Fruit fly (Drosophila melanogaster) whole organism, embryonic: ENCODE data around the gene CG32259.
A peak's percentile ranks its signal among the peaks of the same experiment; 100 is the strongest.

ENCODE experiments used
- Atf-2 ChIP-seq: fragments of 200-800 bp; sonication (Bioruptor generic); optimal IDR thresholded peaks from 2 replicates; lab custom pipeline; 2016; ENCODE audit warnings: missing biosample characterization, missing genetic modification characterization
- CG1233 ChIP-seq: fragments of 200-800 bp; sonication (Bioruptor generic); optimal IDR thresholded peaks from 4 replicates; lab custom pipeline; 2018; ENCODE audit warnings: missing biosample characterization, mild to moderate bottlenecking, missing genetic modification characterization
- CG13894 ChIP-seq: fragments of 200-800 bp; sonication (Bioruptor generic); optimal IDR thresholded peaks from 3 replicates; lab custom pipeline; 2018; ENCODE audit warnings: missing biosample characterization, mild to moderate bottlenecking, missing genetic modification characterization, moderate library complexity
- CG14710 ChIP-seq: fragments of 200-800 bp; sonication (Bioruptor generic); optimal IDR thresholded peaks from 3 replicates; lab custom pipeline; 2019; ENCODE audit warnings: missing biosample characterization, mild to moderate bottlenecking, missing genetic modification characterization, moderate library complexity
- CG1602 ChIP-seq: fragments of 200-800 bp; sonication (Bioruptor generic); optimal IDR thresholded peaks from 3 replicates; lab custom pipeline; 2016; ENCODE audit warnings: missing biosample characterization, missing genetic modification characterization
- CG16779 ChIP-seq: fragments of 200-800 bp; sonication (Bioruptor generic); IDR thresholded peaks from 2 replicates; pipeline ENCODE4 v1.3.6; 2022; ENCODE audit warnings: missing biosample characterization, missing genetic modification characterization
- CG17568 ChIP-seq: fragments of 200-800 bp; sonication (Bioruptor generic); optimal IDR thresholded peaks from 2 replicates; lab custom pipeline; 2018; ENCODE audit warnings: missing biosample characterization, mild to moderate bottlenecking, missing genetic modification characterization, moderate library complexity
- CG17829 ChIP-seq: fragments of 200-800 bp; optimal IDR thresholded peaks from 2 replicates; lab custom pipeline; 2019; ENCODE audit warnings: missing biosample characterization, mild to moderate bottlenecking, missing genetic modification characterization, moderate library complexity
- CG2875 ChIP-seq: fragments of 200-800 bp; sonication (Bioruptor generic); optimal IDR thresholded peaks from 2 replicates; lab custom pipeline; 2017; ENCODE audit warnings: missing biosample characterization, mild to moderate bottlenecking, missing genetic modification characterization, missing genetic modification reagents
- CG30431 ChIP-seq: fragments of 200-800 bp; sonication (Bioruptor generic); optimal IDR thresholded peaks from 2 replicates; lab custom pipeline; 2017; ENCODE audit warnings: missing biosample characterization, missing genetic modification characterization
- CG32767 ChIP-seq: fragments of 200-800 bp; sonication (Bioruptor generic); IDR thresholded peaks from 2 replicates; pipeline ENCODE4 v1.3.6; 2022; ENCODE audit warnings: missing biosample characterization, missing genetic modification characterization
- CG33213 ChIP-seq: fragments of 200-800 bp; sonication (Bioruptor generic); optimal IDR thresholded peaks from 3 replicates; lab custom pipeline; 2016; ENCODE audit warnings: missing biosample characterization, missing genetic modification characterization
- CG3847 ChIP-seq: fragments of 200-800 bp; sonication (Bioruptor generic); IDR thresholded peaks from 2 replicates; pipeline ENCODE4 v1.3.6; 2022; ENCODE audit warnings: missing biosample characterization, missing genetic modification characterization
- CG4707 ChIP-seq: fragments of 200-800 bp; sonication (Bioruptor generic); optimal IDR thresholded peaks from 2 replicates; lab custom pipeline; 2018; ENCODE audit warnings: missing biosample characterization, mild to moderate bottlenecking, missing genetic modification characterization, moderate library complexity
- CG8478 ChIP-seq: fragments of >200 bp; optimal IDR thresholded peaks from 2 replicates; lab custom pipeline; 2018
- CG9797 ChIP-seq: fragments of 200-800 bp; sonication (Bioruptor generic); optimal IDR thresholded peaks from 3 replicates; lab custom pipeline; 2018; ENCODE audit warnings: missing biosample characterization, mild to moderate bottlenecking, missing genetic modification characterization
- CkIIα-i1 ChIP-seq: fragments of 200-800 bp; sonication (Bioruptor generic); IDR thresholded peaks from 2 replicates; pipeline ENCODE4 v1.3.6; 2022; ENCODE audit warnings: missing biosample characterization, missing genetic modification characterization
- Dbx ChIP-seq: fragments of 200-800 bp; sonication (Bioruptor generic); IDR thresholded peaks from 3 replicates; pipeline ENCODE4 v1.3.6; 2022; ENCODE audit warnings: missing biosample characterization, missing genetic modification characterization
- Dp ChIP-seq: fragments of 200-800 bp; sonication (Bioruptor generic); optimal IDR thresholded peaks from 2 replicates; lab custom pipeline; 2018; ENCODE audit warnings: missing biosample characterization, mild to moderate bottlenecking, missing genetic modification characterization, moderate library complexity
- Drgx ChIP-seq: fragments of 200-800 bp; sonication (Bioruptor generic); IDR thresholded peaks from 2 replicates; pipeline ENCODE4 v1.3.6; 2022; ENCODE audit warnings: missing biosample characterization, missing genetic modification characterization
- E2f1 ChIP-seq: fragments of 200-800 bp; sonication (Bioruptor generic); IDR thresholded peaks from 2 replicates; pipeline ENCODE4 v1.3.6; 2022; ENCODE audit warnings: missing biosample characterization, missing genetic modification characterization
- E2f2 ChIP-seq: fragments of 200-800 bp; sonication (Bioruptor generic); IDR thresholded peaks from 2 replicates; pipeline ENCODE4 v1.3.6; 2022; ENCODE audit warnings: missing biosample characterization, missing genetic modification characterization
- ERR ChIP-seq: fragments of 200-800 bp; sonication (Bioruptor generic); optimal IDR thresholded peaks from 2 replicates; lab custom pipeline; 2016; ENCODE audit warnings: missing biosample characterization, missing genetic modification characterization
- MESR4 ChIP-seq: fragments of 200-800 bp; sonication (Bioruptor generic); optimal IDR thresholded peaks from 2 replicates; lab custom pipeline; 2018; ENCODE audit warnings: missing biosample characterization, mild to moderate bottlenecking, missing genetic modification characterization, moderate library complexity
- MTF-1 ChIP-seq: fragments of 200-800 bp; sonication (Bioruptor generic); optimal IDR thresholded peaks from 2 replicates; lab custom pipeline; 2018; ENCODE audit warnings: missing biosample characterization, mild to moderate bottlenecking, missing genetic modification characterization, borderline replicate concordance
- Pdp1 ChIP-seq, 2 experiments: fragments of 200-800 bp; sonication (Bioruptor generic); optimal IDR thresholded peaks; 3 replicates each; lab custom pipeline; 2016; ENCODE audit warnings: missing biosample characterization in 2 of 2, missing genetic modification characterization in 2 of 2, mild to moderate bottlenecking in 1 of 2, moderate library complexity in 1 of 2
- Stat92E ChIP-seq, 3 experiments: fragments of >200 bp in 2 of 3; fragments of 200-800 bp in 1 of 3; sonication (Bioruptor generic) in 1 of 3; optimal IDR thresholded peaks; 2 replicates each; lab custom pipeline; 2017 to 2019; ENCODE audit warnings: missing biosample characterization in 3 of 3, missing genetic modification characterization in 3 of 3, mild to moderate bottlenecking in 1 of 3, moderate library complexity in 1 of 3
- ac ChIP-seq: fragments of 200-800 bp; sonication (Bioruptor generic); optimal IDR thresholded peaks from 3 replicates; lab custom pipeline; 2017; ENCODE audit warnings: missing biosample characterization, mild to moderate bottlenecking, missing genetic modification characterization
- bab2 ChIP-seq: fragments of 200-800 bp; sonication (Bioruptor generic); optimal IDR thresholded peaks from 2 replicates; lab custom pipeline; 2016; ENCODE audit warnings: missing biosample characterization, missing genetic modification characterization
- br ChIP-seq: fragments of >200 bp; optimal IDR thresholded peaks from 2 replicates; lab custom pipeline; 2017
- chm ChIP-seq: fragments of 200-800 bp; sonication (Bioruptor generic); IDR thresholded peaks from 2 replicates; pipeline ENCODE4 v1.3.6; 2022; ENCODE audit warnings: missing biosample characterization, missing genetic modification characterization
- crc ChIP-seq: fragments of 200-800 bp; sonication (Bioruptor generic); optimal IDR thresholded peaks from 2 replicates; lab custom pipeline; 2016; ENCODE audit warnings: missing biosample characterization, missing genetic modification characterization
- emc ChIP-seq: fragments of 200-800 bp; sonication (Bioruptor generic); optimal IDR thresholded peaks from 2 replicates; lab custom pipeline; 2016; ENCODE audit warnings: missing biosample characterization, missing genetic modification characterization
- fd3F ChIP-seq: fragments of 200-800 bp; sonication (Bioruptor generic); optimal IDR thresholded peaks from 2 replicates; lab custom pipeline; 2018; ENCODE audit warnings: missing biosample characterization, mild to moderate bottlenecking, missing genetic modification characterization, moderate library complexity
- fd96Cb ChIP-seq: fragments of 200-800 bp; sonication (Bioruptor generic); optimal IDR thresholded peaks from 2 replicates; lab custom pipeline; 2018; ENCODE audit warnings: missing biosample characterization, mild to moderate bottlenecking, missing genetic modification characterization, moderate library complexity
- fru ChIP-seq: fragments of >200 bp; optimal IDR thresholded peaks from 2 replicates; lab custom pipeline; 2017
- gro ChIP-seq: fragments of 200-800 bp; sonication (Bioruptor generic); optimal IDR thresholded peaks from 2 replicates; lab custom pipeline; 2016; ENCODE audit warnings: missing biosample characterization, missing genetic modification characterization
- ind ChIP-seq: fragments of 200-800 bp; sonication (Bioruptor generic); optimal IDR thresholded peaks from 3 replicates; lab custom pipeline; 2016; ENCODE audit warnings: missing biosample characterization, missing genetic modification characterization
- ken ChIP-seq: fragments of 200-800 bp; sonication (Bioruptor generic); IDR thresholded peaks from 3 replicates; pipeline ENCODE4 v1.3.6; 2022; ENCODE audit warnings: missing biosample characterization, missing genetic modification characterization
- mirr ChIP-seq: fragments of 200-800 bp; sonication (Bioruptor generic); optimal IDR thresholded peaks from 3 replicates; lab custom pipeline; 2018; ENCODE audit warnings: missing biosample characterization, mild to moderate bottlenecking, missing genetic modification characterization
- nau ChIP-seq: fragments of 200-800 bp; sonication (Bioruptor generic); optimal IDR thresholded peaks from 3 replicates; lab custom pipeline; 2017; ENCODE audit warnings: missing biosample characterization, mild to moderate bottlenecking, missing genetic modification characterization, missing genetic modification reagents
- nom ChIP-seq: fragments of 200-800 bp; sonication (Bioruptor generic); optimal IDR thresholded peaks from 2 replicates; lab custom pipeline; 2017; ENCODE audit warnings: missing biosample characterization, missing genetic modification characterization, mild to moderate bottlenecking, moderate library complexity, missing genetic modification reagents
- pum ChIP-seq: fragments of 200-800 bp; sonication (Bioruptor generic); optimal IDR thresholded peaks from 2 replicates; lab custom pipeline; 2016; ENCODE audit warnings: missing biosample characterization, missing genetic modification characterization
- sens ChIP-seq: fragments of 200-800 bp; sonication (Bioruptor generic); peaks from one replicate; lab custom pipeline; 2016; ENCODE audit warnings: missing biosample characterization, missing genetic modification characterization
- seq ChIP-seq: fragments of 200-800 bp; sonication (Bioruptor generic); IDR thresholded peaks from 2 replicates; pipeline ENCODE4 v1.3.6; 2022; ENCODE audit warnings: missing biosample characterization, missing genetic modification characterization
- so ChIP-seq: fragments of 200-800 bp; sonication (Bioruptor generic); IDR thresholded peaks from 3 replicates; pipeline ENCODE4 v1.3.6; 2022; ENCODE audit warnings: missing biosample characterization, missing genetic modification characterization
- sr ChIP-seq: fragments of 200-800 bp; sonication (Bioruptor generic); IDR thresholded peaks from 3 replicates; pipeline ENCODE4 v1.3.6; 2022; ENCODE audit warnings: missing biosample characterization, missing genetic modification characterization
- stc ChIP-seq: fragments of 200-800 bp; sonication (Bioruptor generic); IDR thresholded peaks from 2 replicates; pipeline ENCODE4 v1.3.6; 2022; ENCODE audit warnings: missing biosample characterization, missing genetic modification characterization
- toy ChIP-seq: fragments of 200-800 bp; sonication (Bioruptor generic); IDR thresholded peaks from 2 replicates; pipeline ENCODE4 v1.3.6; 2022; ENCODE audit warnings: missing biosample characterization, missing genetic modification characterization
- trem ChIP-seq: fragments of 200-800 bp; optimal IDR thresholded peaks from 3 replicates; lab custom pipeline; 2019; ENCODE audit warnings: missing biosample characterization, mild to moderate bottlenecking, missing genetic modification characterization, moderate library complexity
- ttk ChIP-seq: fragments of 200-800 bp; sonication (Bioruptor generic); IDR thresholded peaks from 2 replicates; pipeline ENCODE4 v2.1.2; 2022; ENCODE audit warnings: missing biosample characterization, missing genetic modification characterization
- yki ChIP-seq: fragments of >200 bp; optimal IDR thresholded peaks from 3 replicates; lab custom pipeline; 2018

The CG32259 gene

dm6 chr3L:4040247-4040925, 28.8 kb upstream of the CG32259 start, which contains the start of the genes CG11593 and Rcd5 (continued):
- peak; percentile 80 for TF ChIP-seq ttk
- no peak for TF ChIP-seq CkIIα-i1 (GFP tag; lab: Robert Waterston, UW)
- TF ChIP-seq gro (GFP tag; lab: Kevin White, UChicago), result no peak
- peak; percentile 72 for TF ChIP-seq CG1602 (GFP tag; lab: Kevin White, UChicago)
- peak; percentile 80 for TF ChIP-seq CG32767
- TF ChIP-seq ERR (GFP tag; lab: Kevin White, UChicago), result no peak
- TF ChIP-seq CG14710 (tag; lab: Kevin White, UChicago), result peak; percentile 96
- peak; percentile 35 for TF ChIP-seq pum (GFP tag; lab: Kevin White, UChicago)
- peak; percentile 66 for TF ChIP-seq CG30431 (GFP tag; lab: Kevin White, UChicago)
- peak; percentile 87 for TF ChIP-seq CG9797 (GFP tag; lab: Kevin White, UChicago)
- peak; percentile 54; the same call in 1 of the 3 replicates for TF ChIP-seq sr (GFP tag; lab: Robert Waterston, UW)
- TF ChIP-seq so (GFP tag; lab: Robert Waterston, UW), result no peak
- peak; percentile 8 for TF ChIP-seq CG1233 (GFP tag; lab: Kevin White, UChicago)
- TF ChIP-seq br (lab: Kevin White, UChicago), result no peak
- TF ChIP-seq CG16779 (GFP tag; lab: Robert Waterston, UW), result no peak
- peak; percentile 42 for TF ChIP-seq bab2 (GFP tag; lab: Kevin White, UChicago)
- no peak for TF ChIP-seq Drgx (GFP tag; lab: Robert Waterston, UW)
- no peak for TF ChIP-seq emc (GFP tag; lab: Kevin White, UChicago)
- peak; percentile 39 for TF ChIP-seq Dp (GFP tag; lab: Kevin White, UChicago)
- no peak for TF ChIP-seq chm (GFP tag; lab: Robert Waterston, UW)
- peak; percentile 88 for TF ChIP-seq trem (tag; lab: Kevin White, UChicago)
- TF ChIP-seq MTF-1 (GFP tag; lab: Kevin White, UChicago), result no peak
- TF ChIP-seq CG8478 (lab: Kevin White, UChicago), result no peak
- peak; percentile 79 for TF ChIP-seq CG17829 (tag; lab: Kevin White, UChicago)
- TF ChIP-seq Stat92E (GFP tag; optimal IDR thresholded peaks at IDR 0.05; lab: Kevin White, UChicago), result no peak
- peak; percentile 72 for TF ChIP-seq ind (GFP tag; lab: Kevin White, UChicago)
- no peak for TF ChIP-seq fru (lab: Kevin White, UChicago)
- no peak for TF ChIP-seq CG17568
- no peak for TF ChIP-seq nom (GFP tag; lab: Kevin White, UChicago)
- TF ChIP-seq nau, result no peak
- peak; percentile 47 for TF ChIP-seq fd96Cb (tag; lab: Kevin White, UChicago)
- TF ChIP-seq MESR4 (GFP tag; lab: Kevin White, UChicago), result peak; percentile 98
- TF ChIP-seq crc, result no peak
- peak; percentile 86 for TF ChIP-seq ken (GFP tag; lab: Robert Waterston, UW)
- TF ChIP-seq Pdp1 (GFP tag; optimal IDR thresholded peaks at IDR 0.05; lab: Kevin White, UChicago), result peak; percentile 36 to 50
- peak; percentile 67; the same call in 1 of the 2 replicates for TF ChIP-seq stc (GFP tag; lab: Robert Waterston, UW)
- no peak for TF ChIP-seq CG33213
- TF ChIP-seq CG2875, result no peak
- TF ChIP-seq CG3847 (GFP tag; lab: Robert Waterston, UW), result peak; percentile 95
- peak; percentile 57; the same call in 1 of the 2 replicates for TF ChIP-seq seq (GFP tag; lab: Robert Waterston, UW)
- TF ChIP-seq mirr (GFP tag; lab: Kevin White, UChicago), result no peak
- no peak for TF ChIP-seq ac (GFP tag; lab: Kevin White, UChicago)
- no peak for TF ChIP-seq Atf-2 (GFP tag; lab: Kevin White, UChicago)
- no peak for TF ChIP-seq CG13894 (tag; lab: Kevin White, UChicago)
- peak; percentile 63 for TF ChIP-seq fd3F (GFP tag; lab: Kevin White, UChicago)
- TF ChIP-seq E2f2 (GFP tag; lab: Robert Waterston, UW), result peak; percentile 63
- TF ChIP-seq CG4707, result no peak
- TF ChIP-seq E2f1 (GFP tag; lab: Robert Waterston, UW), result peak; percentile 83
- peak; percentile 73 for TF ChIP-seq sens (GFP tag; lab: Kevin White, UChicago)
- TF ChIP-seq toy (GFP tag; lab: Robert Waterston, UW), result peak; percentile 60; the same call in 1 of the 2 replicates
- TF ChIP-seq Dbx (GFP tag; lab: Robert Waterston, UW), result peak; percentile 85
- no peak for TF ChIP-seq yki (lab: Kevin White, UChicago)
